Fruit fly (Drosophila melanogaster): ENCODE data around the gene CG7166.

Gene CG7166

DNA sequence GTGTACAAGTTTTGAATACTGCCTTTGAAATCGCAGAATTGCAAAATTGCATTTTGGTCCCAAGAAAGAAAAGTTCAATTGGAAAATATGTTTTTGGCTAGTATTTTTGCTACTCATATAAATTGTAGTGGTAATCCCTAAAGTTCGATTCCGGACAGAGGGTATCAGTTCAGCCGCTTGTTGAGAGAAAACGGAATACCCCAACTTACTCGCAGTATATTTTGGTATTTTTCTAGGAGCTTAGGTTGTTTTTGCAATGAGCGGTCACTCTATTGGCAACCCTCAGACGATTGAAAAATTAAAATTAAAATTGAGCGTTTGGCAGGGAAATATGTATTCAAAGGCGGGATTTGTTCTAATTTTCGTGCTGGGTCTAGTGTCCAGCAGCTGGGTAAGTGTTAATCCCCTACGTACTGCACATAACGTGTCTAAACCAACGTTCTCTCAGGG lies 51.1 kb downstream of the CG7166 start (continued):
- TF ChIP-seq Fer1 (GFP tag; optimal IDR thresholded peaks at IDR 0.05) (no peak), slou (GFP tag; optimal IDR thresholded peaks at IDR 0.05) (no peak), CG4820 (GFP tag; optimal IDR thresholded peaks at IDR 0.05) (no peak), Dll (GFP tag; IDR thresholded peaks at IDR 0.05; ENCODE audit: partially characterized antibody) (peak; percentile 19; the same call in 1 of the 4 replicates), Oaz (GFP tag; IDR thresholded peaks at IDR 0.05) (no peak), CG17568 (GFP tag; optimal IDR thresholded peaks at IDR 0.05) (no peak), toy (GFP tag; IDR thresholded peaks at IDR 0.05) (no peak), az2 (GFP tag; optimal IDR thresholded peaks at IDR 0.05) (no peak), Ssrp (tag; optimal IDR thresholded peaks at IDR 0.05) (no peak), CG9609 (GFP tag; optimal IDR thresholded peaks at IDR 0.05) (no peak), chinmo (GFP tag; IDR thresholded peaks at IDR 0.05; ENCODE audit: partially characterized antibody) (no peak), CG6765 (GFP tag; optimal IDR thresholded peaks at IDR 0.05) (no peak), NC2β (GFP tag; optimal IDR thresholded peaks at IDR 0.05) (no peak), Awh (GFP tag; IDR thresholded peaks at IDR 0.05) (no peak), CG3281 (GFP tag; optimal IDR thresholded peaks at IDR 0.05) (no peak), HmgD (GFP tag; optimal IDR thresholded peaks at IDR 0.05) (peak; percentile 45), NFAT (GFP tag; IDR thresholded peaks at IDR 0.05) (no peak), HLH3B (GFP tag; IDR thresholded peaks at IDR 0.05) (no peak), jing (GFP tag; optimal IDR thresholded peaks at IDR 0.05) (no peak), CG12104 (GFP tag; optimal IDR thresholded peaks at IDR 0.05) (no peak), E2f2 (GFP tag; IDR thresholded peaks at IDR 0.05) (peak; percentile 44), CG5953 (GFP tag; IDR thresholded peaks at IDR 0.05) (no peak), CG6791 (GFP tag; IDR thresholded peaks at IDR 0.05; ENCODE audit: partially characterized antibody) (no peak), bigmax (GFP tag; optimal IDR thresholded peaks at IDR 0.05) (no peak), scrt (GFP tag; optimal IDR thresholded peaks at IDR 0.05) (no peak), CG2129 (GFP tag; IDR thresholded peaks at IDR 0.05; ENCODE audit: partially characterized antibody) (no peak), fu2 (GFP tag; optimal IDR thresholded peaks at IDR 0.05) (no peak), CG31224 (GFP tag; IDR thresholded peaks at IDR 0.05) (no peak), Dad (GFP tag; optimal IDR thresholded peaks at IDR 0.05) (no peak), Fer2 (tag; optimal IDR thresholded peaks at IDR 0.05) (no peak), CkIIα-i1 (GFP tag; IDR thresholded peaks at IDR 0.05) (no peak), cwo (GFP tag; optimal IDR thresholded peaks at IDR 0.05) (no peak), CG31365 (tag; optimal IDR thresholded peaks at IDR 0.05) (no peak), grn (GFP tag; optimal IDR thresholded peaks at IDR 0.05) (no peak), cato (GFP tag; optimal IDR thresholded peaks at IDR 0.05; ENCODE audit: borderline replicate concordance) (no peak), Spps (tag; optimal IDR thresholded peaks at IDR 0.05) (no peak), CG32532 (GFP tag; IDR thresholded peaks at IDR 0.05) (no peak), chif (GFP tag; optimal IDR thresholded peaks at IDR 0.05) (no peak), Ptx1 (GFP tag; IDR thresholded peaks at IDR 0.05) (no peak), CG10543 (GFP tag; optimal IDR thresholded peaks at IDR 0.05) (no peak), Aef1 (GFP tag; IDR thresholded peaks at IDR 0.05) (no peak), CG2199 (GFP tag; IDR thresholded peaks at IDR 0.05) (0 out of 3 replicates have a peak, but pooled peaks have one; percentile 35), CG8359 (GFP tag; optimal IDR thresholded peaks at IDR 0.05; ENCODE audit: borderline replicate concordance) (no peak), Doc3 (GFP tag; IDR thresholded peaks at IDR 0.05; ENCODE audit: partially characterized antibody) (no peak), phol (tag; optimal IDR thresholded peaks at IDR 0.05) (peak; percentile 2), CG2889 (GFP tag; IDR thresholded peaks at IDR 0.05) (no peak), CG6683 (GFP tag; optimal IDR thresholded peaks at IDR 0.05) (no peak), CG2678 (tag; optimal IDR thresholded peaks at IDR 0.05) (no peak), NC2α (GFP tag; optimal IDR thresholded peaks at IDR 0.05) (no peak), hb (GFP tag; IDR thresholded peaks at IDR 0.05; ENCODE audit: partially characterized antibody) (no peak), CG4707 (GFP tag; optimal IDR thresholded peaks at IDR 0.05) (no peak)

Data from whole organism, embryonic.